Fruit fly (Drosophila melanogaster) whole organism, embryonic: ENCODE data around the gene CG31886.

Source experiments
- Adf1 ChIP-seq: fragments of 200-800 bp; sonication (Bioruptor generic); IDR thresholded peaks from 2 replicates; pipeline ENCODE4 v1.3.6; 2022; ENCODE audit warnings: missing biosample characterization, missing genetic modification characterization
- C15 ChIP-seq: fragments of 200-800 bp; sonication (Bioruptor generic); IDR thresholded peaks from 3 replicates; pipeline ENCODE4 v1.3.6; 2022; ENCODE audit warnings: missing biosample characterization, missing genetic modification characterization
- CG10543 ChIP-seq: fragments of 200-800 bp; sonication (Bioruptor generic); optimal IDR thresholded peaks from 3 replicates; lab custom pipeline; 2017; ENCODE audit warnings: missing biosample characterization, mild to moderate bottlenecking, missing genetic modification characterization, moderate library complexity
- CG12155 ChIP-seq: fragments of 200-800 bp; sonication (Bioruptor generic); optimal IDR thresholded peaks from 3 replicates; lab custom pipeline; 2016; ENCODE audit warnings: missing biosample characterization, missing genetic modification characterization
- CG12659 ChIP-seq: fragments of 200-800 bp; sonication (Bioruptor generic); optimal IDR thresholded peaks from 3 replicates; lab custom pipeline; 2017; ENCODE audit warnings: mild to moderate bottlenecking, missing biosample characterization, missing genetic modification reagents, missing genetic modification characterization
- CG16813 ChIP-seq: fragments of 200-800 bp; sonication (Bioruptor generic); IDR thresholded peaks from 3 replicates; pipeline ENCODE4 v1.3.6; 2022; ENCODE audit warnings: missing biosample characterization, missing genetic modification characterization; ENCODE audit not compliant: partially characterized antibody
- CG16863 ChIP-seq: fragments of 200-800 bp; sonication (Bioruptor generic); optimal IDR thresholded peaks from 3 replicates; lab custom pipeline; 2016; ENCODE audit warnings: missing biosample characterization, missing genetic modification characterization
- CG17328 ChIP-seq: fragments of 200-800 bp; sonication (Bioruptor generic); IDR thresholded peaks from 2 replicates; pipeline ENCODE4 v1.3.6; 2022; ENCODE audit warnings: missing biosample characterization, missing genetic modification characterization
- CG2678 ChIP-seq: fragments of 200-800 bp; sonication (Bioruptor generic); optimal IDR thresholded peaks from 3 replicates; lab custom pipeline; 2019; ENCODE audit warnings: missing biosample characterization, mild to moderate bottlenecking, missing genetic modification characterization, moderate library complexity
- CG30431 ChIP-seq: fragments of 200-800 bp; sonication (Bioruptor generic); optimal IDR thresholded peaks from 2 replicates; lab custom pipeline; 2017; ENCODE audit warnings: missing biosample characterization, missing genetic modification characterization
- CG3995 ChIP-seq: fragments of 200-800 bp; sonication (Bioruptor generic); optimal IDR thresholded peaks from 3 replicates; lab custom pipeline; 2016; ENCODE audit warnings: missing biosample characterization, missing genetic modification characterization
- CG4617 ChIP-seq: fragments of 200-800 bp; sonication (Bioruptor generic); optimal IDR thresholded peaks from 3 replicates; lab custom pipeline; 2016; ENCODE audit warnings: missing biosample characterization, missing genetic modification characterization, borderline replicate concordance
- CG5245 ChIP-seq: fragments of 200-800 bp; sonication (Bioruptor generic); optimal IDR thresholded peaks from 3 replicates; lab custom pipeline; 2016; ENCODE audit warnings: missing biosample characterization, missing genetic modification characterization
- CG5953 ChIP-seq: fragments of 200-800 bp; sonication (Bioruptor generic); IDR thresholded peaks from 2 replicates; pipeline ENCODE4 v1.3.6; 2022; ENCODE audit warnings: missing biosample characterization, missing genetic modification characterization
- CG7271 ChIP-seq: fragments of 200-800 bp; sonication (Bioruptor generic); optimal IDR thresholded peaks from 2 replicates; lab custom pipeline; 2018; ENCODE audit warnings: missing biosample characterization, mild to moderate bottlenecking, missing genetic modification characterization, moderate library complexity
- CG8089 ChIP-seq: fragments of 200-800 bp; sonication (Bioruptor generic); optimal IDR thresholded peaks from 3 replicates; lab custom pipeline; 2016; ENCODE audit warnings: missing biosample characterization, missing genetic modification characterization
- CG9609 ChIP-seq: fragments of 200-800 bp; sonication (Bioruptor generic); optimal IDR thresholded peaks from 3 replicates; lab custom pipeline; 2016; ENCODE audit warnings: missing biosample characterization, missing genetic modification characterization
- Camta ChIP-seq: fragments of 200-800 bp; sonication (Bioruptor generic); optimal IDR thresholded peaks from 2 replicates; lab custom pipeline; 2016; ENCODE audit warnings: missing biosample characterization, missing genetic modification characterization
- Dref ChIP-seq: fragments of 200-800 bp; sonication (Bioruptor generic); IDR thresholded peaks from 2 replicates; pipeline ENCODE4 v1.3.6; 2022; ENCODE audit warnings: missing biosample characterization, missing genetic modification characterization
- H15 ChIP-seq: fragments of 200-800 bp; sonication (Bioruptor generic); IDR thresholded peaks from 3 replicates; pipeline ENCODE4 v1.3.6; 2022; ENCODE audit warnings: missing biosample characterization, missing genetic modification characterization
- Hmr ChIP-seq: fragments of 200-800 bp; sonication (Bioruptor generic); optimal IDR thresholded peaks from 3 replicates; lab custom pipeline; 2017; ENCODE audit warnings: mild to moderate bottlenecking, missing biosample characterization, missing genetic modification reagents, missing genetic modification characterization
- Hr39 ChIP-seq: fragments of >200 bp; optimal IDR thresholded peaks from 2 replicates; lab custom pipeline; 2017
- Six4 ChIP-seq: fragments of 200-800 bp; sonication (Bioruptor generic); optimal IDR thresholded peaks from 2 replicates; lab custom pipeline; 2016; ENCODE audit warnings: missing biosample characterization, missing genetic modification characterization
- Spps ChIP-seq: fragments of 200-800 bp; sonication (Bioruptor generic); optimal IDR thresholded peaks from 2 replicates; lab custom pipeline; 2018; ENCODE audit warnings: missing biosample characterization, mild to moderate bottlenecking, missing genetic modification characterization
- TFAM ChIP-seq: fragments of 200-800 bp; sonication (Bioruptor generic); optimal IDR thresholded peaks from 2 replicates; lab custom pipeline; 2017; ENCODE audit warnings: missing biosample characterization, missing genetic modification characterization, inconsistent platforms
- Trl ChIP-seq, 3 experiments: fragments of >200 bp in 2 of 3; fragments of 200-800 bp in 1 of 3; sonication (Bioruptor generic) in 1 of 3; optimal IDR thresholded peaks; 2 replicates in 1 of 3; 3 replicates in 2 of 3; lab custom pipeline; 2016 to 2017; ENCODE audit warnings: missing biosample characterization in 1 of 3, missing genetic modification characterization in 1 of 3
- ap ChIP-seq: fragments of 200-800 bp; sonication (Bioruptor generic); IDR thresholded peaks from 2 replicates; pipeline ENCODE4 v1.3.6; 2022; ENCODE audit warnings: missing biosample characterization, missing genetic modification characterization
- chif ChIP-seq, 2 experiments: fragments of 200-800 bp; sonication (Bioruptor generic); optimal IDR thresholded peaks; 3 replicates each; lab custom pipeline; 2016; ENCODE audit warnings: missing biosample characterization in 2 of 2, missing genetic modification characterization in 2 of 2
- dmrt99B ChIP-seq: fragments of 200-800 bp; sonication (Bioruptor generic); optimal IDR thresholded peaks from 2 replicates; lab custom pipeline; 2018; ENCODE audit warnings: missing biosample characterization, mild to moderate bottlenecking, missing genetic modification characterization, moderate library complexity
- ems ChIP-seq: fragments of 200-800 bp; sonication (Bioruptor generic); optimal IDR thresholded peaks from 3 replicates; lab custom pipeline; 2016; ENCODE audit warnings: missing biosample characterization, missing genetic modification characterization
- fd102C ChIP-seq: fragments of 200-800 bp; sonication (Bioruptor generic); optimal IDR thresholded peaks from 2 replicates; lab custom pipeline; 2018; ENCODE audit warnings: missing biosample characterization, mild to moderate bottlenecking, missing genetic modification characterization, moderate library complexity
- fu2 ChIP-seq: fragments of 200-800 bp; sonication (Bioruptor generic); optimal IDR thresholded peaks from 2 replicates; lab custom pipeline; 2016; ENCODE audit warnings: missing biosample characterization, missing genetic modification characterization
- gcm2 ChIP-seq: fragments of 200-800 bp; sonication (Bioruptor generic); optimal IDR thresholded peaks from 2 replicates; lab custom pipeline; 2016; ENCODE audit warnings: missing biosample characterization, missing genetic modification characterization
- gsb ChIP-seq: fragments of 200-800 bp; sonication (Bioruptor generic); IDR thresholded peaks from 2 replicates; pipeline ENCODE4 v1.3.6; 2022; ENCODE audit warnings: missing biosample characterization, missing genetic modification characterization
- ham ChIP-seq: fragments of 200-800 bp; sonication (Bioruptor generic); IDR thresholded peaks from 2 replicates; pipeline ENCODE4 v1.3.6; 2022; ENCODE audit warnings: missing biosample characterization, missing genetic modification characterization
- ken ChIP-seq: fragments of 200-800 bp; sonication (Bioruptor generic); IDR thresholded peaks from 3 replicates; pipeline ENCODE4 v1.3.6; 2022; ENCODE audit warnings: missing biosample characterization, missing genetic modification characterization
- knrl ChIP-seq: fragments of 200-800 bp; sonication (Bioruptor generic); IDR thresholded peaks from 3 replicates; pipeline ENCODE4 v1.3.6; 2022; ENCODE audit warnings: missing biosample characterization, missing genetic modification characterization; ENCODE audit not compliant: partially characterized antibody
- lola ChIP-seq, 3 experiments: fragments of >200 bp in 2 of 3; fragments of 200-800 bp in 1 of 3; sonication (Bioruptor generic) in 1 of 3; optimal IDR thresholded peaks; 2 replicates each; lab custom pipeline; 2017 to 2019; ENCODE audit warnings: missing biosample characterization in 3 of 3, missing genetic modification characterization in 3 of 3, mild to moderate bottlenecking in 1 of 3, moderate library complexity in 1 of 3
- pb ChIP-seq: fragments of 200-800 bp; sonication (Bioruptor generic); optimal IDR thresholded peaks from 3 replicates; lab custom pipeline; 2016; ENCODE audit warnings: missing biosample characterization, missing genetic modification characterization
- ranshi ChIP-seq: fragments of 200-800 bp; sonication (Bioruptor generic); IDR thresholded peaks from 2 replicates; pipeline ENCODE4 v1.3.6; 2022; ENCODE audit warnings: missing biosample characterization, missing genetic modification characterization
- schlank ChIP-seq: fragments of 200-800 bp; sonication (Bioruptor generic); optimal IDR thresholded peaks from 2 replicates; lab custom pipeline; 2018; ENCODE audit warnings: missing biosample characterization, mild to moderate bottlenecking, missing genetic modification characterization
- sens ChIP-seq: fragments of 200-800 bp; sonication (Bioruptor generic); peaks from one replicate; lab custom pipeline; 2016; ENCODE audit warnings: missing biosample characterization, missing genetic modification characterization
- seq ChIP-seq: fragments of 200-800 bp; sonication (Bioruptor generic); IDR thresholded peaks from 2 replicates; pipeline ENCODE4 v1.3.6; 2022; ENCODE audit warnings: missing biosample characterization, missing genetic modification characterization
- shn ChIP-seq: fragments of 200-800 bp; sonication (Bioruptor generic); optimal IDR thresholded peaks from 3 replicates; lab custom pipeline; 2016; ENCODE audit warnings: missing biosample characterization, missing genetic modification characterization
- slbo ChIP-seq: fragments of 200-800 bp; sonication (Bioruptor generic); IDR thresholded peaks from 2 replicates; pipeline ENCODE4 v1.3.6; 2022; ENCODE audit warnings: missing biosample characterization, missing genetic modification characterization
- tio ChIP-seq: fragments of 200-800 bp; sonication (Bioruptor generic); optimal IDR thresholded peaks from 2 replicates; lab custom pipeline; 2017; ENCODE audit warnings: missing biosample characterization, missing genetic modification characterization, inconsistent platforms
- tll ChIP-seq, 2 experiments: fragments of 200-800 bp in 1 of 2; fragments of >200 bp in 1 of 2; sonication (Bioruptor generic) in 1 of 2; optimal IDR thresholded peaks; 2 replicates each; lab custom pipeline; 2017 to 2019; ENCODE audit warnings: missing biosample characterization in 2 of 2, missing genetic modification characterization in 2 of 2, mild to moderate bottlenecking in 1 of 2, moderate library complexity in 1 of 2
- trem ChIP-seq: fragments of 200-800 bp; optimal IDR thresholded peaks from 3 replicates; lab custom pipeline; 2019; ENCODE audit warnings: missing biosample characterization, mild to moderate bottlenecking, missing genetic modification characterization, moderate library complexity
- tup ChIP-seq: fragments of 200-800 bp; sonication (Bioruptor generic); optimal IDR thresholded peaks from 2 replicates; lab custom pipeline; 2016; ENCODE audit warnings: missing biosample characterization, mild to moderate bottlenecking, missing genetic modification characterization, moderate library complexity
- yki ChIP-seq: fragments of >200 bp; optimal IDR thresholded peaks from 3 replicates; lab custom pipeline; 2018
- z ChIP-seq: fragments of 200-800 bp; sonication (Bioruptor generic); IDR thresholded peaks from 3 replicates; pipeline ENCODE4 v1.3.6; 2022; ENCODE audit warnings: missing biosample characterization, missing genetic modification characterization

Gene CG31886

DNA sequence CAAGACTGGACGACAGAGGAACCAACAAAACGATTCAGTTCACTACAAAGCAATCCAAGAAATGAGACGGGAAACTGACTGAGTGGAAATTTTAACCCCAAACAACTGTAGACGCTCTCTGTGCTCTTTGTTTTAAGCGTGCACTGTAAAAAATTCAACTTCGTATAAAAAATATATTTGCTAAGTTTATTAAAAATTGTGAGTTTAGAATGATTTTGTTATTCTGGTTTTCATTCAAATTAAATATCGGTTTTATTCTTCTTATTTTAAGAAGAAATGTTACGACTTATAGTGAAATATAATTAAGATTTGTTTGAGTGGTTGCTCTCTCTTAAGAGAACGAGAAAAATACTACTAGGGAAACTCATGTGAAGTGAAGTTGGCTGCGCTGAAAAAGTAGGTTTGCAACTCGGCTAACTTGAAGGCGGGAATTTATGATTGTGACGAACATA is 779 bp downstream of the CG31886 start (continued):
- TF ChIP-seq ems (GFP tag; lab: Kevin White, UChicago) (peak; percentile 90), pb (GFP tag; lab: Kevin White, UChicago) (peak; percentile 80), Adf1 (GFP tag; lab: Robert Waterston, UW) (peak; percentile 79), CG17328 (GFP tag; lab: Robert Waterston, UW) (peak; percentile 99), TFAM (GFP tag; lab: Kevin White, UChicago) (peak; percentile 79), sens (GFP tag; lab: Kevin White, UChicago) (peak; percentile 100), fu2 (GFP tag; lab: Kevin White, UChicago) (peak; percentile 84), Six4 (GFP tag; lab: Kevin White, UChicago) (peak; percentile 93), C15 (GFP tag; lab: Robert Waterston, UW) (peak; percentile 91), CG5953 (peak; percentile 97), CG3995 (peak; percentile 41), Camta (GFP tag; lab: Kevin White, UChicago) (peak; percentile 98), fd102C (peak; percentile 93), seq (GFP tag; lab: Robert Waterston, UW) (peak; percentile 99), slbo (GFP tag; lab: Robert Waterston, UW) (peak; percentile 98), tll (GFP tag; optimal IDR thresholded peaks at IDR 0.05; lab: Kevin White, UChicago) (peak in 1 of 2 experiments; percentile 27), gsb (peak; percentile 91), CG16863 (GFP tag; lab: Kevin White, UChicago) (peak; percentile 91), Hr39 (lab: Kevin White, UChicago) (no peak), Trl (optimal IDR thresholded peaks at IDR 0.05; lab: Kevin White, UChicago) (peak; percentile 84 to 97), Trl (GFP tag; optimal IDR thresholded peaks at IDR 0.05; lab: Kevin White, UChicago) (peak; percentile 97), tio (peak; percentile 92), gcm2 (peak; percentile 96), CG7271 (peak; percentile 81), CG2678 (peak; percentile 94), CG12659 (peak; percentile 93), chif (GFP tag; optimal IDR thresholded peaks at IDR 0.05; lab: Kevin White, UChicago) (peak; percentile 90 to 94), CG8089 (GFP tag; lab: Kevin White, UChicago) (peak; percentile 85), schlank (tag; lab: Kevin White, UChicago) (peak; percentile 75), knrl (GFP tag; lab: Robert Waterston, UW) (no peak), CG5245 (GFP tag; lab: Kevin White, UChicago) (peak; percentile 85), CG16813 (no peak), tup (GFP tag; lab: Kevin White, UChicago) (peak; percentile 76), CG10543 (GFP tag; lab: Kevin White, UChicago) (peak; percentile 67), trem (tag; lab: Kevin White, UChicago) (peak; percentile 92), ken (GFP tag; lab: Robert Waterston, UW) (peak; percentile 97), ranshi (peak; percentile 99), z (GFP tag; lab: Robert Waterston, UW) (peak; percentile 92), CG4617 (GFP tag; lab: Kevin White, UChicago) (peak; percentile 79), ap (GFP tag; lab: Robert Waterston, UW) (peak; percentile 97), lola (GFP tag; optimal IDR thresholded peaks at IDR 0.05; lab: Kevin White, UChicago) (peak in 1 of 3 experiments; percentile 99), CG9609 (peak; percentile 86), shn (GFP tag; lab: Kevin White, UChicago) (peak; percentile 75), dmrt99B (tag; lab: Kevin White, UChicago) (peak; percentile 94), Dref (GFP tag; lab: Robert Waterston, UW) (no peak), yki (no peak), Spps (peak; percentile 92), CG30431 (GFP tag; lab: Kevin White, UChicago) (peak; percentile 82), CG12155 (GFP tag; lab: Kevin White, UChicago) (peak; percentile 95), H15 (GFP tag; lab: Robert Waterston, UW) (peak; percentile 98), Hmr (GFP tag; lab: Kevin White, UChicago) (peak; percentile 93), ham (GFP tag; lab: Robert Waterston, UW) (peak; percentile 89)
